Worm (Caenorhabditis elegans) whole organism, L4 larva: Measurements from ENCODE around the gene acs-10.
A peak's percentile ranks its signal among the peaks of the same experiment; 100 is the strongest.

ENCODE experiments used
- F10B5.3 ChIP-seq: sonication (generic microtip); optimal IDR thresholded peaks from 2 replicates; lab custom pipeline; 2016; ENCODE audit warnings: mild to moderate bottlenecking, missing genetic modification characterization, missing compliant biosample characterization
- Y75B8A.6 ChIP-seq: fragments of 200-800 bp; sonication (Bioruptor generic); IDR thresholded peaks from 2 replicates; pipeline ENCODE4 v1.3.6; 2022; ENCODE audit warnings: missing genetic modification reagents, missing genetic modification characterization, missing compliant biosample characterization
- ama-1 ChIP-seq: fragments of 150-350 bp; optimal IDR thresholded peaks from 2 replicates; lab custom pipeline; 2014; ENCODE audit warnings: inconsistent platforms, mixed read lengths
- jun-1 ChIP-seq: fragments of 150-350 bp; optimal IDR thresholded peaks from 2 replicates; lab custom pipeline; 2014; ENCODE audit warnings: missing biosample characterization, missing genetic modification reagents, missing genetic modification characterization
- lin-13 ChIP-seq: fragments of 150-350 bp; optimal IDR thresholded peaks from 2 replicates; lab custom pipeline; 2014; ENCODE audit warnings: missing biosample characterization, missing genetic modification reagents, missing genetic modification characterization
- nhr-111 ChIP-seq: fragments of 200-800 bp; sonication (Bioruptor generic); optimal IDR thresholded peaks from 2 replicates; lab custom pipeline; 2018; ENCODE audit warnings: mild to moderate bottlenecking, missing genetic modification characterization, missing compliant biosample characterization
- nhr-77 ChIP-seq: fragments of 150-350 bp; optimal IDR thresholded peaks from 2 replicates; lab custom pipeline; 2014; ENCODE audit warnings: missing biosample characterization, missing genetic modification characterization
- tra-1 ChIP-seq: fragments of 200-800 bp; sonication (Bioruptor generic); IDR thresholded peaks from 2 replicates; pipeline ENCODE4 v1.3.6; 2022; ENCODE audit warnings: missing genetic modification reagents, missing genetic modification characterization, missing compliant biosample characterization

ce11 chrV:14136152-14136551 is 10.1 kb upstream of the acs-10 start:
- TF ChIP-seq nhr-111 (no peak), Y75B8A.6 (GFP tag; lab: Robert Waterston, UW) (no peak), jun-1 (tag; lab: Kevin White, UChicago) (no peak), tra-1 (GFP tag; lab: Robert Waterston, UW) (no peak), lin-13 (no peak), F10B5.3 (tag; lab: Kevin White, UChicago) (no peak), nhr-77 (peak; percentile 61), ama-1 (lab: Kevin White, UChicago) (no peak)
